Fruit fly (Drosophila melanogaster): ENCODE measurements around the gene CG45089.

The CG45089 gene

dm6 chrX:7901153-7902038 lies 7.8 kb upstream of the CG45089 start, which contains the start of the genes RpS6 and bys (continued):
- TF ChIP-seq CG7839 (tag; optimal IDR thresholded peaks at IDR 0.05) (peak; percentile 49), CG7271 (tag; optimal IDR thresholded peaks at IDR 0.05) (peak; percentile 34), CG8089 (GFP tag; optimal IDR thresholded peaks at IDR 0.05) (peak; percentile 5), CG11456 (GFP tag; IDR thresholded peaks at IDR 0.05) (peak; percentile 81), bsh (GFP tag; optimal IDR thresholded peaks at IDR 0.05) (peak; percentile 2 to 5), CG2875 (GFP tag; optimal IDR thresholded peaks at IDR 0.05) (peak; percentile 55), fu2 (GFP tag; optimal IDR thresholded peaks at IDR 0.05) (peak; percentile 12), gem (tag; optimal IDR thresholded peaks at IDR 0.05) (peak; percentile 50), wdn (GFP tag; IDR thresholded peaks at IDR 0.05) (peak; percentile 12; the same call in 1 of the 2 replicates), Pdp1 (GFP tag; optimal IDR thresholded peaks at IDR 0.05) (peak; percentile 15 to 42), Mad (GFP tag; optimal IDR thresholded peaks at IDR 0.05) (peak; percentile 10), lmd (GFP tag; IDR thresholded peaks at IDR 0.05) (peak; percentile 30; the same call in 1 of the 2 replicates), br (optimal IDR thresholded peaks at IDR 0.05) (no peak), CG10979 (tag; optimal IDR thresholded peaks at IDR 0.05) (peak; percentile 2), CoRest (tag; optimal IDR thresholded peaks at IDR 0.05) (peak; percentile 57), hb (GFP tag; IDR thresholded peaks at IDR 0.05; ENCODE audit: partially characterized antibody) (peak; percentile 78), CG3163 (GFP tag; optimal IDR thresholded peaks at IDR 0.05) (no peak), hbn (GFP tag; IDR thresholded peaks at IDR 0.05; ENCODE audit: partially characterized antibody) (peak; percentile 58), D19A (tag; optimal IDR thresholded peaks at IDR 0.05) (no peak), nom (GFP tag; optimal IDR thresholded peaks at IDR 0.05) (peak; percentile 82), Bteb2 (GFP tag; optimal IDR thresholded peaks at IDR 0.05) (peak; percentile 58), CG12104 (GFP tag; optimal IDR thresholded peaks at IDR 0.05) (peak; percentile 30), HmgD (GFP tag; optimal IDR thresholded peaks at IDR 0.05) (no peak), Lhr (GFP tag; optimal IDR thresholded peaks at IDR 0.05) (peak; percentile 14), ind (GFP tag; optimal IDR thresholded peaks at IDR 0.05) (peak; percentile 38), ERR (GFP tag; optimal IDR thresholded peaks at IDR 0.05) (no peak), tx (GFP tag; optimal IDR thresholded peaks at IDR 0.05) (no peak), knrl (GFP tag; IDR thresholded peaks at IDR 0.05; ENCODE audit: partially characterized antibody) (peak; percentile 83), CG17802 (tag; optimal IDR thresholded peaks at IDR 0.05) (peak; percentile 34), HLH3B (GFP tag; IDR thresholded peaks at IDR 0.05) (peak; percentile 36; the same call in 1 of the 2 replicates), nerfin-2 (GFP tag; IDR thresholded peaks at IDR 0.05; ENCODE audit: partially characterized antibody) (peak; percentile 73), danr (GFP tag; IDR thresholded peaks at IDR 0.05) (no peak), CG15011 (GFP tag; optimal IDR thresholded peaks at IDR 0.05) (no peak), CG15514 (GFP tag; optimal IDR thresholded peaks at IDR 0.05) (peak; percentile 22), CG2199 (GFP tag; IDR thresholded peaks at IDR 0.05) (peak; percentile 79; the same call in 1 of the 3 replicates), CG12219 (GFP tag; optimal IDR thresholded peaks at IDR 0.05) (peak; percentile 20), tgo (GFP tag; IDR thresholded peaks at IDR 0.05) (peak; percentile 29; the same call in 1 of the 3 replicates), GATAe (GFP tag; conservative IDR thresholded peaks at IDR 0.05) (no peak), Lim3 (GFP tag; IDR thresholded peaks at IDR 0.05) (no peak), ro (GFP tag; IDR thresholded peaks at IDR 0.05) (no peak; the same call in 1 of the 2 replicates), CG14050 (GFP tag; IDR thresholded peaks at IDR 0.05) (no peak; the same call in 2 of the 3 replicates), tup (GFP tag; optimal IDR thresholded peaks at IDR 0.05) (peak; percentile 27), Opbp (GFP tag; IDR thresholded peaks at IDR 0.05; ENCODE audit: partially characterized antibody) (peak; percentile 92), CG32532 (GFP tag; IDR thresholded peaks at IDR 0.05) (peak; percentile 73), Sox102F (GFP tag; optimal IDR thresholded peaks at IDR 0.05) (no peak), abd-A (tag; optimal IDR thresholded peaks at IDR 0.05) (no peak), CG31441 (GFP tag; IDR thresholded peaks at IDR 0.05) (peak; percentile 43; the same call in 1 of the 2 replicates), hth (optimal IDR thresholded peaks at IDR 0.05) (no peak)

All from whole organism, embryonic.